Fruit fly (Drosophila melanogaster): ENCODE data around the gene ATPsynCF6.

ATPsynCF6 gene

DNA sequence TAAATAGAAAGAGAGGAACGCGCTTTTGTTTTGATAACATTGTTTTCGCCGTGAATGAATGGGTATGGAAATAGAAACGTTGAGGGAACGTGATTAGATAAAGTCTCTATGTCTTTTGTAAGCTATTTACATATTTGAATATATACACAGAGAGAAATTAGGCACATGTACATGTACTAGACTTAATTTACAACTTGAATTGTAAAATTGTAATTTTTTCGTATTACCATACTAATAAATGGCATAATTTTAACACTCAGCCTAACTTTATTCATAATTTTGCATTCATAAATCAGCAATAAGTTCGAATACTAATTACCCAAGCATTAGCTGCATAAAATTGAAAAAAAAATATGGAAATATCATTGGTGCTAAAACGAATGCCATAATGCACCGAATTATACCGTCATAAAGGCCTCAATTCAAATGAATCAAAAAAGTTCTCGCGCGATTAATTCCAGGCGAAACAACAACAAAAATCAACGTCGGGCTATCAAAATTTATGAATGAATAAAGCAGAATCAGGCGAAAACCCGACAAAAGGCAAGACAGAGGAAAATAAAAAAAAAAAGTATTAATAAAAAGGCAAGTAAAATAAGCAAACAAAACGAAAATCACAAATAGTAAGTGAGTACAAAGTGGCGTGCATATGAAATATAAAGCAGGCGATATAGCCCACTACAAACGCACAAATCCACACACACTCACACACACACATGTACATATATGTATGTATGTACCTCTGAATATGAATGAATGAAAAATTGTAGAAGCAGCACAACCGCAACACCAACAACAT is 23.1 kb downstream of the ATPsynCF6 start (continued):
- TF ChIP-seq CG12299 (tag; optimal IDR thresholded peaks at IDR 0.05) (no peak), Myb (GFP tag; optimal IDR thresholded peaks at IDR 0.05) (no peak), ind (GFP tag; optimal IDR thresholded peaks at IDR 0.05) (peak; percentile 25), sens (GFP tag) (peak; percentile 95), bab2 (GFP tag; optimal IDR thresholded peaks at IDR 0.05) (peak; percentile 32), CG34422 (GFP tag; IDR thresholded peaks at IDR 0.05) (0 out of 3 replicates have a peak, but pooled peaks have one; percentile 28), CG7786 (GFP tag; optimal IDR thresholded peaks at IDR 0.05) (no peak), CG16863 (GFP tag; optimal IDR thresholded peaks at IDR 0.05) (peak; percentile 24), disco-r (GFP tag; optimal IDR thresholded peaks at IDR 0.05) (no peak), Awh (GFP tag; IDR thresholded peaks at IDR 0.05) (peak; percentile 33), CG6854 (GFP tag; optimal IDR thresholded peaks at IDR 0.05) (peak; percentile 62), so (GFP tag; IDR thresholded peaks at IDR 0.05) (0 out of 3 replicates have a peak, but pooled peaks have one; percentile 6), CG8478 (optimal IDR thresholded peaks at IDR 0.05) (no peak), abd-A (tag; optimal IDR thresholded peaks at IDR 0.05) (no peak), vfl (GFP tag; optimal IDR thresholded peaks at IDR 0.05) (no peak), CG6175 (GFP tag; IDR thresholded peaks at IDR 0.05) (no peak), CG1602 (GFP tag; optimal IDR thresholded peaks at IDR 0.05) (peak; percentile 35), CG3838 (GFP tag; optimal IDR thresholded peaks at IDR 0.05) (no peak), D19A (tag; optimal IDR thresholded peaks at IDR 0.05) (peak; percentile 59), CG14860 (GFP tag; IDR thresholded peaks at IDR 0.05; ENCODE audit: partially characterized antibody) (no peak), CG32767 (GFP tag; IDR thresholded peaks at IDR 0.05) (no peak), CG30431 (GFP tag; optimal IDR thresholded peaks at IDR 0.05) (no peak), CG3163 (GFP tag; optimal IDR thresholded peaks at IDR 0.05) (no peak), H15 (GFP tag; IDR thresholded peaks at IDR 0.05) (no peak), dmrt11E (tag; optimal IDR thresholded peaks at IDR 0.05) (peak; percentile 70), gce (GFP tag; IDR thresholded peaks at IDR 0.05) (0 out of 3 replicates have a peak, but pooled peaks have one; percentile 14), hth (optimal IDR thresholded peaks at IDR 0.05) (no peak), CG12769 (tag; optimal IDR thresholded peaks at IDR 0.05) (peak; percentile 63), bbx (GFP tag; IDR thresholded peaks at IDR 0.05; ENCODE audit: partially characterized antibody) (no peak), zf30C (GFP tag; optimal IDR thresholded peaks at IDR 0.05) (peak; percentile 59), CG11723 (GFP tag; optimal IDR thresholded peaks at IDR 0.05) (no peak), Fer3 (tag; optimal IDR thresholded peaks at IDR 0.05) (peak; percentile 62), ewg (GFP tag; optimal IDR thresholded peaks at IDR 0.05) (peak; percentile 28), HLH54F (GFP tag; optimal IDR thresholded peaks at IDR 0.05) (peak; percentile 31), CG31388 (GFP tag; optimal IDR thresholded peaks at IDR 0.05) (no peak), Tbp (GFP tag; optimal IDR thresholded peaks at IDR 0.05) (no peak), chm (GFP tag; IDR thresholded peaks at IDR 0.05) (no peak), run (tag; optimal IDR thresholded peaks at IDR 0.05) (no peak), otp (GFP tag; IDR thresholded peaks at IDR 0.05) (0 out of 3 replicates have a peak, but pooled peaks have one; percentile 28), Pdp1 (GFP tag; optimal IDR thresholded peaks at IDR 0.05) (peak; percentile 49 to 56), trem (tag; optimal IDR thresholded peaks at IDR 0.05) (peak; percentile 50), toy (GFP tag; IDR thresholded peaks at IDR 0.05) (no peak), TFAM (GFP tag; optimal IDR thresholded peaks at IDR 0.05) (no peak), CG4617 (GFP tag; optimal IDR thresholded peaks at IDR 0.05; ENCODE audit: borderline replicate concordance) (no peak), CG17359 (tag; optimal IDR thresholded peaks at IDR 0.05) (peak; percentile 58), Sin3A (optimal IDR thresholded peaks at IDR 0.05) (no peak), Ets65A (GFP tag) (peak; percentile 36), BEAF-32 (GFP tag; optimal IDR thresholded peaks at IDR 0.05) (no peak), CG30020 (tag; optimal IDR thresholded peaks at IDR 0.05) (no peak), slou (GFP tag; optimal IDR thresholded peaks at IDR 0.05) (no peak), Bteb2 (GFP tag; optimal IDR thresholded peaks at IDR 0.05) (peak; percentile 46)

All from whole organism, embryonic.